Worm (Caenorhabditis elegans) whole organism, L4 larva: Measurements from ENCODE around the gene twk-14.

Experiments
- D1046.2 ChIP-seq: fragments of 200-800 bp; sonication (Bioruptor generic); IDR thresholded peaks from 2 replicates; pipeline ENCODE4 v1.3.6; 2022; ENCODE audit warnings: missing genetic modification characterization, missing compliant biosample characterization
- F26F4.8 ChIP-seq: fragments of 200-800 bp; sonication (Bioruptor generic); conservative IDR thresholded peaks from 2 replicates; pipeline ENCODE4 v1.3.6; 2022; ENCODE audit warnings: missing genetic modification characterization, missing compliant biosample characterization
- Y105C5A.15 ChIP-seq: fragments of 200-800 bp; sonication (Bioruptor generic); IDR thresholded peaks from 2 replicates; pipeline ENCODE4 v1.3.6; 2022; ENCODE audit warnings: missing genetic modification characterization, missing compliant biosample characterization
- Y75B8A.6 ChIP-seq: fragments of 200-800 bp; sonication (Bioruptor generic); IDR thresholded peaks from 2 replicates; pipeline ENCODE4 v1.3.6; 2022; ENCODE audit warnings: missing genetic modification reagents, missing genetic modification characterization, missing compliant biosample characterization
- ZK337.2 ChIP-seq: fragments of 200-800 bp; sonication (Bioruptor generic); IDR thresholded peaks from 2 replicates; pipeline ENCODE4 v1.3.6; 2022; ENCODE audit warnings: missing genetic modification reagents, missing genetic modification characterization, missing compliant biosample characterization
- aha-1 ChIP-seq: fragments of 150-350 bp; peaks from one replicate; lab custom pipeline; 2014; ENCODE audit warnings: missing biosample characterization, missing genetic modification characterization
- ama-1 ChIP-seq: fragments of 150-350 bp; optimal IDR thresholded peaks from 2 replicates; lab custom pipeline; 2014; ENCODE audit warnings: inconsistent platforms, mixed read lengths
- arid-1 ChIP-seq: fragments of 200-800 bp; sonication (Bioruptor generic); conservative IDR thresholded peaks from 2 replicates; pipeline ENCODE4 v1.3.6; 2022; ENCODE audit warnings: missing genetic modification reagents, missing genetic modification characterization, missing compliant biosample characterization
- attf-4 ChIP-seq: sonication (generic microtip); optimal IDR thresholded peaks from 3 replicates; lab custom pipeline; 2017; ENCODE audit warnings: missing biosample characterization, missing genetic modification characterization
- ceh-44 ChIP-seq: fragments of 200-800 bp; sonication (Bioruptor generic); IDR thresholded peaks from 2 replicates; pipeline ENCODE4 v1.3.6; 2022; ENCODE audit warnings: missing genetic modification reagents, missing genetic modification characterization, missing compliant biosample characterization
- ces-1 ChIP-seq: fragments of 150-350 bp; sonication (generic microtip); optimal IDR thresholded peaks from 4 replicates; lab custom pipeline; 2014; ENCODE audit warnings: missing biosample characterization, missing genetic modification reagents, missing genetic modification characterization
- daf-12 ChIP-seq: fragments of 150-350 bp; optimal IDR thresholded peaks from 2 replicates; lab custom pipeline; 2014; ENCODE audit warnings: missing biosample characterization, missing genetic modification reagents, missing genetic modification characterization
- daf-8 ChIP-seq: fragments of 200-800 bp; sonication (Bioruptor generic); IDR thresholded peaks from 2 replicates; pipeline ENCODE4 v1.3.6; 2022; ENCODE audit warnings: missing genetic modification characterization, missing compliant biosample characterization
- dmd-6 ChIP-seq: fragments of 200-800 bp; sonication (Bioruptor generic); IDR thresholded peaks from 2 replicates; pipeline ENCODE4 v1.3.6; 2022; ENCODE audit warnings: missing genetic modification reagents, missing genetic modification characterization, missing compliant biosample characterization
- dpl-1 ChIP-seq: fragments of 150-350 bp; optimal IDR thresholded peaks from 2 replicates; lab custom pipeline; 2014; ENCODE audit warnings: missing biosample characterization, missing genetic modification reagents, missing genetic modification characterization
- dve-1 ChIP-seq: sonication (generic microtip); optimal IDR thresholded peaks from 2 replicates; lab custom pipeline; 2017; ENCODE audit warnings: antibody characterized with exemption, mild to moderate bottlenecking, missing genetic modification characterization, missing compliant biosample characterization; ENCODE audit not compliant: insufficient read depth
- egl-27 ChIP-seq: sonication (generic microtip); optimal IDR thresholded peaks from 3 replicates; lab custom pipeline; 2017; ENCODE audit warnings: missing biosample characterization, missing genetic modification reagents, missing genetic modification characterization
- hlh-11 ChIP-seq: fragments of 200-800 bp; sonication (Bioruptor generic); optimal IDR thresholded peaks from 2 replicates; lab custom pipeline; 2018; ENCODE audit warnings: mild to moderate bottlenecking, missing genetic modification characterization, missing compliant biosample characterization
- jun-1 ChIP-seq: fragments of 150-350 bp; optimal IDR thresholded peaks from 2 replicates; lab custom pipeline; 2014; ENCODE audit warnings: missing biosample characterization, missing genetic modification reagents, missing genetic modification characterization
- lin-1 ChIP-seq: fragments of 200-800 bp; sonication (Bioruptor generic); IDR thresholded peaks from 2 replicates; pipeline ENCODE4 v1.3.6; 2022; ENCODE audit warnings: missing genetic modification reagents, missing genetic modification characterization, missing compliant biosample characterization
- lin-39 ChIP-seq: fragments of 150-350 bp; optimal IDR thresholded peaks from 2 replicates; lab custom pipeline; 2014; ENCODE audit warnings: missing biosample characterization, missing genetic modification reagents, missing genetic modification characterization
- mdl-1 ChIP-seq, 2 experiments: fragments of 150-350 bp in 1 of 2; sonication (generic microtip) in 1 of 2; optimal IDR thresholded peaks; 2 replicates each; lab custom pipeline; 2014 to 2017; ENCODE audit warnings: missing biosample characterization in 2 of 2, missing genetic modification characterization in 2 of 2
- nhr-25 ChIP-seq: sonication (generic microtip); optimal IDR thresholded peaks from 2 replicates; lab custom pipeline; 2017; ENCODE audit warnings: missing genetic modification characterization, mild to moderate bottlenecking, missing compliant biosample characterization, antibody characterized with exemption, moderate library complexity, borderline replicate concordance; ENCODE audit not compliant: insufficient read depth
- nhr-42 ChIP-seq: fragments of 200-800 bp; sonication (Bioruptor generic); IDR thresholded peaks from 2 replicates; pipeline ENCODE4 v1.3.6; 2022; ENCODE audit warnings: missing genetic modification characterization, missing compliant biosample characterization
- nhr-48 ChIP-seq: sonication (generic microtip); optimal IDR thresholded peaks from 2 replicates; lab custom pipeline; 2016; ENCODE audit warnings: mild to moderate bottlenecking, missing genetic modification characterization, missing compliant biosample characterization
- saeg-2 ChIP-seq: fragments of 200-800 bp; sonication (Bioruptor generic); IDR thresholded peaks from 2 replicates; pipeline ENCODE4 v1.3.6; 2022; ENCODE audit warnings: missing genetic modification reagents, missing genetic modification characterization, missing compliant biosample characterization
- set-16 ChIP-seq: fragments of 200-800 bp; sonication (Bioruptor generic); IDR thresholded peaks from 2 replicates; pipeline ENCODE4 v1.3.6; 2022; ENCODE audit warnings: missing genetic modification reagents, missing genetic modification characterization, missing compliant biosample characterization
- spr-3 ChIP-seq: fragments of 200-800 bp; sonication (Bioruptor generic); optimal IDR thresholded peaks from 2 replicates; lab custom pipeline; 2018; ENCODE audit warnings: mild to moderate bottlenecking, missing genetic modification characterization, missing compliant biosample characterization
- tra-1 ChIP-seq: fragments of 200-800 bp; sonication (Bioruptor generic); IDR thresholded peaks from 2 replicates; pipeline ENCODE4 v1.3.6; 2022; ENCODE audit warnings: missing genetic modification reagents, missing genetic modification characterization, missing compliant biosample characterization
- unc-130 ChIP-seq: sonication (generic microtip); optimal IDR thresholded peaks from 2 replicates; lab custom pipeline; 2016; ENCODE audit warnings: missing genetic modification reagents, missing genetic modification characterization, missing compliant biosample characterization
- unc-39 ChIP-seq: sonication (generic microtip); optimal IDR thresholded peaks from 2 replicates; lab custom pipeline; 2017; ENCODE audit warnings: missing biosample characterization, missing genetic modification characterization
- unc-62 ChIP-seq, 3 experiments: fragments of 150-350 bp in 1 of 3; sonication (generic microtip); optimal IDR thresholded peaks in 2 of 3; peaks in 1 of 3; 1 replicate in 1 of 3; 2 replicates in 2 of 3; lab custom pipeline; 2014 to 2017; ENCODE audit warnings: missing biosample characterization in 3 of 3, missing genetic modification characterization in 3 of 3, missing genetic modification reagents in 3 of 3, missing genotype in 1 of 3
- zip-11 ChIP-seq: fragments of 200-800 bp; sonication (Bioruptor generic); IDR thresholded peaks from 2 replicates; pipeline ENCODE4 v1.3.6; 2022; ENCODE audit warnings: missing genetic modification characterization, missing compliant biosample characterization

twk-14 gene

ce11 chrV:12408525-12408924 lies 13.0 kb upstream of the twk-14 start, which contains the start of gene cdr-4:
cdr-4 (minus strand) TSS chrV:12408625.
- TF ChIP-seq zip-11 (GFP tag; lab: Robert Waterston, UW) (no peak), hlh-11 (no peak), attf-4 (tag; lab: Kevin White, UChicago) (no peak), ZK337.2 (GFP tag; lab: Robert Waterston, UW) (no peak), saeg-2 (GFP tag; lab: Robert Waterston, UW) (no peak), mdl-1 (tag; optimal IDR thresholded peaks at IDR 0.05; lab: Kevin White, UChicago) (no peak), ceh-44 (GFP tag; lab: Robert Waterston, UW) (no peak), nhr-42 (GFP tag; lab: Robert Waterston, UW) (no peak), daf-12 (tag; lab: Kevin White, UChicago) (no peak), daf-8 (GFP tag; lab: Robert Waterston, UW) (no peak), lin-39 (no peak), Y75B8A.6 (GFP tag; lab: Robert Waterston, UW) (no peak), ama-1 (lab: Kevin White, UChicago) (no peak), arid-1 (GFP tag; lab: Robert Waterston, UW) (no peak), nhr-25 (tag; lab: Kevin White, UChicago) (no peak)

ce11 chrV:12406514-12406913 lies 11.0 kb upstream of the twk-14 start:
- TF ChIP-seq Y105C5A.15 (GFP tag; lab: Robert Waterston, UW): 0 out of 2 replicates have a peak, but pooled peaks have one; percentile 36
- TF ChIP-seq set-16 (GFP tag; lab: Robert Waterston, UW): peak; percentile 78; the same call in 1 of the 2 replicates
- no peak for TF ChIP-seq lin-39
- peak in 1 of 2 experiments; percentile 82 for TF ChIP-seq unc-62 (GFP tag; optimal IDR thresholded peaks at IDR 0.05 in 1 of 2; lab: Kevin White, UChicago)
- no peak for TF ChIP-seq unc-62 (tag; optimal IDR thresholded peaks at IDR 0.05; lab: Kevin White, UChicago)
- no peak for TF ChIP-seq dpl-1 (GFP tag; lab: Kevin White, UChicago)

DNA sequence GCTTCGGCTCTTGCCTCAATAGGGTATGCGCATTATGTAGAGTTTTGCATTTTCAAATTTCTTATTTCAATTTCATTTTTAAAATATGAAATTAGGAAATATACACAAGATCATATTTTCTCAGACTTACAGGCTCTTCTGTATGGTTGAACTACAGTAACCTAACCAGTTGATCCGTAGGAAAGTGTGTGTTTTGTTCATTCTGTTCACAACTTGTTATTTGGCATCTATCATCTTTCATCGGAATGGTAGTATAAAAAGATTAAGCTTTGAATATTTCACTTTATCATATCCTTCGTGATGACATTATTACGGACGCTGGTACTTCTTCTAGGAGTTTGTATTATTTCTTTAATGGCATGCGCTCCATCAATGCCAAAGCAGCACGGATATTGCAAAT lies 10.4 kb upstream of the twk-14 start, which contains the start of gene K01D12.10:
Gene K01D12.10 (plus strand): TSS at position 301 of the 400 bp plus-strand sequence.
- TF ChIP-seq D1046.2 (GFP tag; lab: Robert Waterston, UW) (no peak), unc-39 (tag; lab: Kevin White, UChicago) (no peak), dmd-6 (no peak), tra-1 (GFP tag; lab: Robert Waterston, UW) (no peak), jun-1 (tag; lab: Kevin White, UChicago) (no peak), saeg-2 (GFP tag; lab: Robert Waterston, UW) (no peak), aha-1 (tag; lab: Kevin White, UChicago) (no peak), dpl-1 (GFP tag; lab: Kevin White, UChicago) (no peak)

DNA sequence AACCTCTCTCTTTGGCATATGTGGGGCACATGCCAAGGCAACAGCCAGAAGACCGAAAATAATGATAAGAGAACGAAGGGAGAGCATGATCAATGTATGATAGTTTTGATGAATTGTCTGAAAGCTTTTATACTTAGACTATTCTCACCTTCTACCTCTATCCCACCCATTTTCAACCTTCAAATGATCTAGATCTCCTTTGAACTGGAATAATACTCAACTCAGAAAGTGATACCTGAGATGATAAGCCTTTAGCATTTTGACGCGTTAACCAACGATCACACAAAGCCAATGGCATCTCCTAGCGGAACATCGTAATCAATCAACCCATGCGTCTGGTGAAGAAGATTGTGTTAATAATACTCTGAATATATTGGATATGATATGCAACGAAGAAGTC lies 9.0 kb upstream of the twk-14 start, which contains the start of gene K01D12.9:
Gene K01D12.9 (minus strand): TSS at position 101 of the 400 bp plus-strand sequence.
- TF ChIP-seq nhr-48 (tag; lab: Kevin White, UChicago) (peak; percentile 2), ces-1 (GFP tag; lab: Kevin White, UChicago) (no peak)

DNA sequence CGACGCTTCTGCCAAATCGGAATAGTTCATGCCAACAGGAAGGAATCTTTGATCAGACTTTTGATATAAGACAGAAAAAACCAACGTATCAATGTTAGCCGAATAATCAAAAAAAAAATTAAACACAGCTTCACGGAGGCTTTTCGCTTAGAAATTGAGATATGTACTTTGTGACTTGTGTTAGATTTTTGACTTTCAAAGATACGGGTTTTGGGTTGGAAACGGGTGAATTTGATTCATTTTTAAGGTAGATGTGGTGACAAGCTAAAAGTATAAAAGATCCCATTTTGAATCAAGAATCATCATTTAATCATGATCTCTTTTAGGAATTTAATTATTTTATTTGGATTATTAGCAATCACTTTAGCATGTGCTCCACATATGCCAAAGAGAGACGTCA lies 6.8 kb upstream of the twk-14 start, which contains the start of gene K01D12.8:
Gene K01D12.8 (plus strand): TSS at position 301 of the 400 bp plus-strand sequence.
- TF ChIP-seq F26F4.8 (GFP tag; lab: Robert Waterston, UW) (no peak), dve-1 (tag; lab: Kevin White, UChicago) (no peak), unc-130 (no peak), lin-1 (GFP tag; lab: Robert Waterston, UW) (no peak), unc-62 (GFP tag; optimal IDR thresholded peaks at IDR 0.05 in 1 of 2; lab: Kevin White, UChicago) (peak in 1 of 2 experiments; percentile 32), unc-62 (tag; optimal IDR thresholded peaks at IDR 0.05; lab: Kevin White, UChicago) (no peak), lin-39 (no peak), egl-27 (tag; lab: Kevin White, UChicago) (no peak), spr-3 (GFP tag; lab: Kevin White, UChicago) (no peak)
- TF ChIP-seq, all 104 proteins: peak for 1
